Worm (Caenorhabditis elegans) whole organism, L2 larva: ENCODE measurements around the gene dnpp-1.

ENCODE experiments used
- ama-1 ChIP-seq: fragments of 150-350 bp; optimal IDR thresholded peaks from 2 replicates; lab custom pipeline; 2018; ENCODE audit warnings: inconsistent platforms
- nhr-237 ChIP-seq: fragments of 150-350 bp; optimal IDR thresholded peaks from 2 replicates; lab custom pipeline; 2014; ENCODE audit warnings: missing biosample characterization, missing genetic modification characterization
- unc-39 ChIP-seq: fragments of 150-350 bp; optimal IDR thresholded peaks from 2 replicates; lab custom pipeline; 2014; ENCODE audit warnings: missing biosample characterization, missing genetic modification characterization

ce11 chrIII:5823617-5824016 lies 40.0 kb downstream of the dnpp-1 start, which contains the start of gene R12B2.8:
- TF ChIP-seq nhr-237 (tag; lab: Kevin White, UChicago) (no peak), ama-1 (no peak), unc-39 (no peak)
